Fruit fly (Drosophila melanogaster) S2 (cell line): ENCODE data around the gene Spn28F.

ENCODE experiments used
- CG8478 ChIP-seq: fragments of >200 bp; optimal IDR thresholded peaks from 2 replicates; lab custom pipeline; 2018
- CTCF ChIP-seq, 2 experiments: fragments of >200 bp; optimal IDR thresholded peaks; 2 replicates each; lab custom pipeline; 2018

Gene Spn28F

DNA sequence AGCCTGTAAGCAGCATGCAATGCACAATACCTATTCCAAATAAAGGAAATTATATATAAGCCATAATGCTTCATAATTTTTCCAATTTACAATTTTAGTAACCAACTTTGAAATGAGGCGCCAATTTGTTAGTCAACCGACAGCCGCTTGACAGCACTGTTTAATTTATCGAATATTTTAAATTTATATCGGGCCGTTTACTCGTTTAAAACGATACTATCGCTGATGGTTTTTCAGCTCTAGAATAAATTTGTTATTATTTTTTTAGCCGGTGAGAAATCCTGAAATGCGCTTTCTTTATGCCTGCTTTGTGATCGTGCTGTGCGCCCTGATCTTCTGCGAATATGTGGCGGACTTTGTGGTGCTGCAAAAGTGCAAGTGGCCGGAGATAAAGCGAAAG lies 42.8 kb downstream of the Spn28F start, which contains the start of gene PGAP5:
Gene PGAP5 (plus strand): TSS at position 126 of the 400 bp plus-strand sequence.
- no peak for TF ChIP-seq CG8478 (lab: Kevin White, UChicago)
- TF ChIP-seq CTCF (optimal IDR thresholded peaks at IDR 0.05; lab: Kevin White, UChicago) = no peak

- no peak for TF ChIP-seq CG8478 (lab: Kevin White, UChicago)
- TF ChIP-seq CTCF (optimal IDR thresholded peaks at IDR 0.05; lab: Kevin White, UChicago) = no peak
Measured at dm6 chr2L:8196757-8197530, 44.7 kb downstream of the Spn28F start, which contains the start of the genes CG8475 and CG8460. TSS of gene CG8475 (minus strand) at chr2L:8196918. TSS of gene CG8460 (plus strand) at chr2L:8197193.

- TF ChIP-seq CTCF (optimal IDR thresholded peaks at IDR 0.05; lab: Kevin White, UChicago) = no peak
Measured at dm6 chr2L:8195722-8196323, 45.8 kb downstream of the Spn28F start.

DNA sequence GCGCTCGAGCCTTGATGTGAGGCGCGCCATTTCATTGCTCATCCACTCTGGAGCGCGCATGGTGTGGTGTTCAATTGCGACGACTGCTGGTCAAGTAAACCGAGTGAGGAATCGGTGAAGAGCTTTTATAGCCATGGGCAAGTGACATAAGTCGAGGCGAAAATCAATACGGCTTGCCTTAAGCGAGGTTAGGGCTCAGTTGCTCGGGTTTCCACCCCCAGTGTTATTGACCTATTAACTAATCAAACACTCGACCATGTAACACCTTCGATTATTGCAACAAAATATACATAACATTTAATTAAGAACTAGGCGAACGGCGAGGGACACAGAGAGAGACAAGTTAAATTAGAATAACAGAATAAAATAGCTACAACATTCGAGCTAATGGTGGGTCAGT lies 50.9 kb downstream of the Spn28F start, which contains the start of gene CG34134:
Gene CG34134 (minus strand): TSS at position 101 of the 400 bp plus-strand sequence.
- no peak for TF ChIP-seq CG8478 (lab: Kevin White, UChicago)
- TF ChIP-seq CTCF (optimal IDR thresholded peaks at IDR 0.05; lab: Kevin White, UChicago) = no peak
